Fruit fly (Drosophila melanogaster): Measurements from ENCODE around the gene NTPase.

Gene NTPase

DNA sequence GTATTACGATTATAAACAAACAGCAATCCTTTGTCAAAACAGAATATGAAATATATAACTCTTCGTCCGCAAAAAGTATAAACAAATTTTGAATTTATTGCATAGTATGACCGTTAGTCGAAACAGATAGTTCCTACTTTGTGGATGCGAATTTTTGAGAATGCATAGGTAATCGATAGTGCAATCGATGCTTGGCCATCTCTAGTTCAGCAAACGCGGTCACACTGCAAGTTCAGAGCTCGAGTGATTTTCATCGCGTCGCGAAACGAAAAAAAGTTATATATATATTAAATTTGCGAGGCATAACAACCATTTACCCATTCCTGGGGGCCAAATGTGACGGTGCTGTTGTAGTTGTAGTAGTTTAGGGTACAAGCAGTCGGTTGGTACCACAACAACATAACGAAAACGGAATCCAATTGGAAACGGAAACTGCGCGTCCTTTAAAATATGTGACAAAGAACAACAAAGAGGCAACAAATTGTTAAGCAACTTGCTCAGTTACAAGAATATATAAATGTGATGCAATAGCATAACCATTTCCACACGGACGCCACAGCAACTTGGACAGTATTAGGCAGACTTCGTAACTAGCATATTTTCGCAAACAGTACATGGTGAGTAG lies 28.6 kb downstream of the NTPase start, which contains the start of gene CG2991 (continued):
- peak; percentile 7 for TF ChIP-seq CG7839 (tag; optimal IDR thresholded peaks at IDR 0.05)
- TF ChIP-seq CrebB (tag; optimal IDR thresholded peaks at IDR 0.05), result no peak
- no peak for TF ChIP-seq ATbp (GFP tag; optimal IDR thresholded peaks at IDR 0.05)
- peak; percentile 31 for TF ChIP-seq Meics (GFP tag; optimal IDR thresholded peaks at IDR 0.05)
- no peak for TF ChIP-seq gcm (GFP tag; optimal IDR thresholded peaks at IDR 0.05)
- no peak for TF ChIP-seq Blimp-1 (GFP tag; optimal IDR thresholded peaks at IDR 0.05)
- TF ChIP-seq Lim3 (GFP tag; IDR thresholded peaks at IDR 0.05), result no peak
- TF ChIP-seq nerfin-1 (tag; optimal IDR thresholded peaks at IDR 0.05), result peak; percentile 9
- TF ChIP-seq tio (GFP tag; optimal IDR thresholded peaks at IDR 0.05), result no peak
- no peak for TF ChIP-seq ranshi (GFP tag; IDR thresholded peaks at IDR 0.05)
- no peak for TF ChIP-seq Kr (GFP tag; optimal IDR thresholded peaks at IDR 0.05)
- TF ChIP-seq Spps (tag; optimal IDR thresholded peaks at IDR 0.05), result no peak
- no peak for TF ChIP-seq CG31388 (GFP tag; optimal IDR thresholded peaks at IDR 0.05)
- TF ChIP-seq NK7.1 (GFP tag; optimal IDR thresholded peaks at IDR 0.05), result no peak
- TF ChIP-seq CG9797 (GFP tag; optimal IDR thresholded peaks at IDR 0.05), result peak; percentile 98
- peak; percentile 17 for TF ChIP-seq nom (GFP tag; optimal IDR thresholded peaks at IDR 0.05)
- no peak for TF ChIP-seq Taf1 (GFP tag; IDR thresholded peaks at IDR 0.05)
- TF ChIP-seq CG17829 (tag; optimal IDR thresholded peaks at IDR 0.05), result peak; percentile 75
- no peak for TF ChIP-seq lmd (GFP tag; IDR thresholded peaks at IDR 0.05)
- peak; percentile 36 for TF ChIP-seq CG10431 (GFP tag; optimal IDR thresholded peaks at IDR 0.05)
- TF ChIP-seq trh (GFP tag; optimal IDR thresholded peaks at IDR 0.05), result no peak
- no peak for TF ChIP-seq croc (GFP tag; conservative IDR thresholded peaks at IDR 0.05)
- TF ChIP-seq kah (GFP tag; optimal IDR thresholded peaks at IDR 0.05), result no peak
- TF ChIP-seq CG12236 (GFP tag; optimal IDR thresholded peaks at IDR 0.05), result no peak
- TF ChIP-seq TFAM (GFP tag; optimal IDR thresholded peaks at IDR 0.05), result no peak
- TF ChIP-seq CG16779 (GFP tag; IDR thresholded peaks at IDR 0.05), result no peak
- TF ChIP-seq Optix (GFP tag; IDR thresholded peaks at IDR 0.05), result no peak
- TF ChIP-seq CG8089 (GFP tag; optimal IDR thresholded peaks at IDR 0.05), result no peak
- TF ChIP-seq Fer3 (tag; optimal IDR thresholded peaks at IDR 0.05), result peak; percentile 5
- peak; percentile 80 for TF ChIP-seq ato (GFP tag; IDR thresholded peaks at IDR 0.05; ENCODE audit: partially characterized antibody)
- no peak for TF ChIP-seq sima (GFP tag; optimal IDR thresholded peaks at IDR 0.05)
- peak; percentile 25 for TF ChIP-seq NC2β (GFP tag; optimal IDR thresholded peaks at IDR 0.05)
- TF ChIP-seq odd (GFP tag; optimal IDR thresholded peaks at IDR 0.05), result no peak
- no peak for TF ChIP-seq CG6813 (GFP tag; optimal IDR thresholded peaks at IDR 0.05)
- no peak for TF ChIP-seq jumu (GFP tag; optimal IDR thresholded peaks at IDR 0.05)
- no peak for TF ChIP-seq Fer2 (tag; optimal IDR thresholded peaks at IDR 0.05)
- no peak for TF ChIP-seq tx (GFP tag; optimal IDR thresholded peaks at IDR 0.05)
- TF ChIP-seq HmgZ (tag; optimal IDR thresholded peaks at IDR 0.05), result peak; percentile 80
- TF ChIP-seq CG9817 (tag; optimal IDR thresholded peaks at IDR 0.05), result peak; percentile 8
- peak; percentile 77 for TF ChIP-seq CG30020 (tag; optimal IDR thresholded peaks at IDR 0.05)
- TF ChIP-seq row (GFP tag; IDR thresholded peaks at IDR 0.05), result peak; percentile 60; the same call in 2 of the 3 replicates
- no peak for TF ChIP-seq CG4282 (GFP tag; optimal IDR thresholded peaks at IDR 0.05)
- TF ChIP-seq Dref (GFP tag; IDR thresholded peaks at IDR 0.05), result peak; percentile 94
- peak; percentile 17 for TF ChIP-seq HLHmδ (GFP tag; optimal IDR thresholded peaks at IDR 0.05)
- no peak for TF ChIP-seq CG11085 (GFP tag; IDR thresholded peaks at IDR 0.05)
- no peak for TF ChIP-seq Trl (optimal IDR thresholded peaks at IDR 0.05)
- TF ChIP-seq Trl (GFP tag; optimal IDR thresholded peaks at IDR 0.05), result no peak
- TF ChIP-seq ab (GFP tag; optimal IDR thresholded peaks at IDR 0.05), result no peak
- peak; percentile 16 to 55 for TF ChIP-seq Pdp1 (GFP tag; optimal IDR thresholded peaks at IDR 0.05)
- no peak for TF ChIP-seq Oli (tag; optimal IDR thresholded peaks at IDR 0.05)
- TF ChIP-seq CG8281 (tag; optimal IDR thresholded peaks at IDR 0.05), result no peak

Data from whole organism, embryonic.